Worm (Caenorhabditis elegans) whole organism, late embryonic: ENCODE results near the gene mel-11.

ENCODE experiments used
- C08G9.2 ChIP-seq: sonication (generic microtip); optimal IDR thresholded peaks from 2 replicates; lab custom pipeline; 2016; ENCODE audit warnings: mild to moderate bottlenecking, missing genetic modification characterization, moderate library complexity, missing compliant biosample characterization
- C38D4.7 ChIP-seq: fragments of 200-800 bp; sonication (Bioruptor generic); optimal IDR thresholded peaks from 2 replicates; lab custom pipeline; 2018; ENCODE audit warnings: mild to moderate bottlenecking, missing genetic modification characterization, moderate library complexity, missing compliant biosample characterization
- K02D7.2 ChIP-seq: sonication (generic microtip); optimal IDR thresholded peaks from 2 replicates; lab custom pipeline; 2017; ENCODE audit warnings: mild to moderate bottlenecking, missing genetic modification characterization, missing compliant biosample characterization
- K09A11.1 ChIP-seq: sonication (generic microtip); optimal IDR thresholded peaks from 2 replicates; lab custom pipeline; 2017; ENCODE audit warnings: antibody characterized with exemption, mild to moderate bottlenecking, missing genetic modification characterization, missing compliant biosample characterization; ENCODE audit not compliant: insufficient read depth
- T23F11.4 ChIP-seq: fragments of 200-800 bp; sonication (Bioruptor generic); optimal IDR thresholded peaks from 2 replicates; lab custom pipeline; 2018; ENCODE audit warnings: mild to moderate bottlenecking, missing genetic modification characterization, missing compliant biosample characterization
- Y22D7AL.16 ChIP-seq: sonication (generic microtip); optimal IDR thresholded peaks from 2 replicates; lab custom pipeline; 2016; ENCODE audit warnings: missing genetic modification characterization, missing compliant biosample characterization
- ama-1 ChIP-seq: fragments of 150-350 bp; optimal IDR thresholded peaks from 2 replicates; lab custom pipeline; 2014
- ceh-18 ChIP-seq: sonication (generic microtip); optimal IDR thresholded peaks from 2 replicates; lab custom pipeline; 2016; ENCODE audit warnings: missing genetic modification characterization, missing compliant biosample characterization
- ceh-2 ChIP-seq: sonication (generic microtip); optimal IDR thresholded peaks from 2 replicates; lab custom pipeline; 2016; ENCODE audit warnings: missing genotype, missing genetic modification characterization, missing compliant biosample characterization
- ceh-22 ChIP-seq: sonication (generic microtip); optimal IDR thresholded peaks from 2 replicates; lab custom pipeline; 2017; ENCODE audit warnings: missing biosample characterization, missing genetic modification characterization
- ceh-30 ChIP-seq: fragments of 150-350 bp; optimal IDR thresholded peaks from 2 replicates; lab custom pipeline; 2014; ENCODE audit warnings: missing biosample characterization, missing genetic modification characterization
- ceh-34 ChIP-seq: sonication (generic microtip); optimal IDR thresholded peaks from 2 replicates; lab custom pipeline; 2016; ENCODE audit warnings: mild to moderate bottlenecking, missing genetic modification characterization, missing compliant biosample characterization
- ceh-45 ChIP-seq: fragments of 200-800 bp; sonication (Bioruptor generic); IDR thresholded peaks from 2 replicates; pipeline ENCODE4 v1.3.6; 2022; ENCODE audit warnings: missing genetic modification reagents, missing genetic modification characterization, missing compliant biosample characterization
- dmd-4 ChIP-seq: sonication (generic microtip); optimal IDR thresholded peaks from 2 replicates; lab custom pipeline; 2016; ENCODE audit warnings: borderline replicate concordance, missing genetic modification characterization, missing compliant biosample characterization
- elt-2 ChIP-seq: sonication (generic microtip); optimal IDR thresholded peaks from 2 replicates; lab custom pipeline; 2016; ENCODE audit warnings: missing genetic modification reagents, missing genetic modification characterization, missing compliant biosample characterization
- elt-4 ChIP-seq: sonication (generic microtip); optimal IDR thresholded peaks from 2 replicates; lab custom pipeline; 2016; ENCODE audit warnings: missing genetic modification characterization, missing compliant biosample characterization
- ets-4 ChIP-seq: sonication (generic microtip); optimal IDR thresholded peaks from 2 replicates; lab custom pipeline; 2016; ENCODE audit warnings: missing genetic modification characterization, missing compliant biosample characterization
- eyg-1 ChIP-seq: sonication (generic microtip); optimal IDR thresholded peaks from 2 replicates; lab custom pipeline; 2016; ENCODE audit warnings: missing genotype, missing genetic modification characterization, missing compliant biosample characterization
- fax-1 ChIP-seq: sonication (generic microtip); optimal IDR thresholded peaks from 2 replicates; lab custom pipeline; 2016; ENCODE audit warnings: missing genotype, missing genetic modification characterization, missing compliant biosample characterization
- fkh-6 ChIP-seq: sonication (generic microtip); optimal IDR thresholded peaks from 2 replicates; lab custom pipeline; 2016; ENCODE audit warnings: missing genetic modification characterization, missing compliant biosample characterization
- hlh-13 ChIP-seq: fragments of 200-800 bp; sonication (Bioruptor generic); optimal IDR thresholded peaks from 2 replicates; lab custom pipeline; 2018; ENCODE audit warnings: mild to moderate bottlenecking, missing genetic modification characterization, missing compliant biosample characterization
- hlh-15 ChIP-seq: sonication (generic microtip); optimal IDR thresholded peaks from 2 replicates; lab custom pipeline; 2016; ENCODE audit warnings: missing genetic modification characterization, missing compliant biosample characterization
- hlh-8 ChIP-seq: sonication (generic microtip); optimal IDR thresholded peaks from 2 replicates; lab custom pipeline; 2016; ENCODE audit warnings: missing genotype, missing genetic modification characterization, missing compliant biosample characterization
- nhr-11 ChIP-seq: fragments of 150-350 bp; optimal IDR thresholded peaks from 2 replicates; lab custom pipeline; 2014; ENCODE audit warnings: missing biosample characterization, missing genetic modification characterization
- odd-2 ChIP-seq: sonication (generic microtip); optimal IDR thresholded peaks from 2 replicates; lab custom pipeline; 2017; ENCODE audit warnings: antibody characterized with exemption, mild to moderate bottlenecking, missing genetic modification characterization, missing compliant biosample characterization
- pag-3 ChIP-seq: sonication (generic microtip); optimal IDR thresholded peaks from 2 replicates; lab custom pipeline; 2016; ENCODE audit warnings: missing compliant biosample characterization, missing genetic modification characterization, borderline replicate concordance
- pax-1 ChIP-seq: fragments of 150-350 bp; optimal IDR thresholded peaks from 2 replicates; lab custom pipeline; 2014; ENCODE audit warnings: missing biosample characterization, missing genetic modification characterization
- pha-4 ChIP-seq: fragments of 150-350 bp; optimal IDR thresholded peaks from 2 replicates; lab custom pipeline; 2018; ENCODE audit warnings: missing biosample characterization, missing genetic modification reagents, missing genetic modification characterization
- ref-2 ChIP-seq: sonication (generic microtip); optimal IDR thresholded peaks from 2 replicates; lab custom pipeline; 2016; ENCODE audit warnings: missing genetic modification characterization, missing compliant biosample characterization
- rnt-1 ChIP-seq: sonication (generic microtip); optimal IDR thresholded peaks from 2 replicates; lab custom pipeline; 2016; ENCODE audit warnings: missing genetic modification characterization, missing compliant biosample characterization
- sdc-2 ChIP-seq: sonication (generic microtip); optimal IDR thresholded peaks from 2 replicates; lab custom pipeline; 2016; ENCODE audit warnings: missing genotype, missing genetic modification characterization, missing compliant biosample characterization
- sox-2 ChIP-seq: fragments of 200-800 bp; sonication (Bioruptor generic); IDR thresholded peaks from 2 replicates; pipeline ENCODE4 v1.3.6; 2022; ENCODE audit warnings: missing genetic modification reagents, missing genetic modification characterization, missing compliant biosample characterization
- sox-4 ChIP-seq: sonication (generic microtip); optimal IDR thresholded peaks from 2 replicates; lab custom pipeline; 2017; ENCODE audit warnings: mild to moderate bottlenecking, missing genetic modification characterization, inconsistent platforms, missing compliant biosample characterization
- tbx-2 ChIP-seq: sonication (generic microtip); optimal IDR thresholded peaks from 2 replicates; lab custom pipeline; 2016; ENCODE audit warnings: missing genetic modification characterization, missing compliant biosample characterization
- tbx-7 ChIP-seq: sonication (generic microtip); optimal IDR thresholded peaks from 2 replicates; lab custom pipeline; 2016; ENCODE audit warnings: missing genotype, missing genetic modification characterization, missing compliant biosample characterization
- unc-42 ChIP-seq: sonication (generic microtip); optimal IDR thresholded peaks from 2 replicates; lab custom pipeline; 2016; ENCODE audit warnings: missing genotype, missing genetic modification characterization, missing compliant biosample characterization
- unc-55 ChIP-seq: sonication (generic microtip); optimal IDR thresholded peaks from 2 replicates; lab custom pipeline; 2017; ENCODE audit warnings: missing biosample characterization, missing genetic modification reagents, missing genetic modification characterization
- unc-86 ChIP-seq: sonication (generic microtip); optimal IDR thresholded peaks from 2 replicates; lab custom pipeline; 2016; ENCODE audit warnings: missing genetic modification characterization, missing compliant biosample characterization
- zip-5 ChIP-seq: sonication (generic microtip); optimal IDR thresholded peaks from 2 replicates; lab custom pipeline; 2016; ENCODE audit warnings: missing genetic modification characterization, missing compliant biosample characterization
- ztf-16 ChIP-seq: sonication (generic microtip); optimal IDR thresholded peaks from 2 replicates; lab custom pipeline; 2017; ENCODE audit warnings: missing genetic modification characterization, missing compliant biosample characterization

Gene mel-11

ce11 chrII:9397496-9397895, 39.2 kb downstream of the mel-11 start, which contains the start of gene Y51B9A.9:
Gene Y51B9A.9 (minus strand): TSS chrII:9397596.
- TF ChIP-seq fkh-6 (no peak), fax-1 (tag; lab: Kevin White, UChicago) (no peak), elt-4 (tag; lab: Kevin White, UChicago) (no peak), tbx-7 (tag; lab: Kevin White, UChicago) (no peak), ceh-34 (tag; lab: Kevin White, UChicago) (no peak), rnt-1 (tag; lab: Kevin White, UChicago) (no peak), zip-5 (tag; lab: Kevin White, UChicago) (no peak), ceh-2 (tag; lab: Kevin White, UChicago) (no peak), tbx-2 (tag; lab: Kevin White, UChicago) (no peak), hlh-13 (GFP tag; lab: Kevin White, UChicago) (no peak), K02D7.2 (tag; lab: Kevin White, UChicago) (no peak), ceh-45 (GFP tag; lab: Robert Waterston, UW) (no peak), unc-42 (tag; lab: Kevin White, UChicago) (no peak), pag-3 (no peak), unc-55 (GFP tag; lab: Kevin White, UChicago) (no peak), ceh-18 (tag; lab: Kevin White, UChicago) (no peak), sox-4 (no peak)
- TF ChIP-seq, all 69 proteins: peak for 0

DNA sequence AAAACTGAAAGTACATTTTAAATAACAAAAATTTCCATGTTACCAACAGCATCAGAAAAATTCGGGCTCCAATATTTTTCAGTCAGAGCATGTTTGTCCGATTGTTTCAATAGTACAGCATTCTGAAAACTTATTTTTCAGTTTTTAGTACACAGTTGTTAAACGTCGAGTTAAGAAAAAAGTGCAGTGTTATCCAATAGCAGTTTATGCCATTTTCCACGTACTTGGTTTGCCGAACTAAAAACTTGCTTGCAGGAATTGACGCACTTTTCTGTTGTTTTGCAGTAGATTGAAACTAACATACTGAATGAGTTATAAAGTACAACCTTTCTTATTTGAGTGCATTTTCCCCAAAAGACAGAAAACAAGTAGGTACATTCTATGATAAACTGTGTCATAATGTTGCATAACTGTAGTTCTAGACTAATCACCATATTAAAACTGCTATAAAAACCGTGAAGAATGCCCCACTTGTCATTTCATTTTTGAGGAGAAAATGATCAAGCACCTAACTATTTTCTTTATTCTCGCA, 40.1 kb downstream of the mel-11 start, which contains the start of the genes Y51B9A.14 and Y51B9A.8:
TSS of gene Y51B9A.14 (minus strand) at position 101 of the 532 bp plus-strand sequence.
TSS of gene Y51B9A.8 (plus strand) at position 482 of the 532 bp plus-strand sequence.
- TF ChIP-seq ceh-30 (tag; lab: Kevin White, UChicago): no peak
- TF ChIP-seq ref-2 (tag; lab: Kevin White, UChicago): no peak
- no peak for TF ChIP-seq Y22D7AL.16 (tag; lab: Kevin White, UChicago)
- TF ChIP-seq ztf-16 (tag; lab: Kevin White, UChicago): no peak
- no peak for TF ChIP-seq dmd-4 (tag; lab: Kevin White, UChicago)
- TF ChIP-seq ets-4: no peak
- TF ChIP-seq eyg-1 (tag; lab: Kevin White, UChicago): no peak

ce11 chrII:9399746-9400145, 41.4 kb downstream of the mel-11 start, which contains the start of gene Y51B9A.7:
Gene Y51B9A.7 (plus strand): TSS chrII:9400046.
- no peak for TF ChIP-seq elt-2
- TF ChIP-seq unc-86: no peak
- no peak for TF ChIP-seq sdc-2
- no peak for TF ChIP-seq sox-2
- TF ChIP-seq ceh-34 (tag; lab: Kevin White, UChicago): no peak
- TF ChIP-seq zip-5 (tag; lab: Kevin White, UChicago): no peak
- TF ChIP-seq hlh-15 (tag; lab: Kevin White, UChicago): no peak
- no peak for TF ChIP-seq hlh-8 (tag; lab: Kevin White, UChicago)
- no peak for TF ChIP-seq C38D4.7 (GFP tag; lab: Kevin White, UChicago)
- no peak for TF ChIP-seq C08G9.2
- TF ChIP-seq unc-42 (tag; lab: Kevin White, UChicago): no peak
- TF ChIP-seq rnt-1 (tag; lab: Kevin White, UChicago): no peak
- TF ChIP-seq eyg-1 (tag; lab: Kevin White, UChicago): no peak
- TF ChIP-seq ama-1 (lab: Kevin White, UChicago): no peak
- no peak for TF ChIP-seq pha-4 (tag; lab: Kevin White, UChicago)
- no peak for TF ChIP-seq nhr-11 (tag; lab: Kevin White, UChicago)
- TF ChIP-seq dmd-4 (tag; lab: Kevin White, UChicago): no peak
- no peak for TF ChIP-seq odd-2 (tag; lab: Kevin White, UChicago)

ce11 chrII:9403087-9403486, 44.8 kb downstream of the mel-11 start, which contains the start of gene Y51B9A.6:
Gene Y51B9A.6 (minus strand): TSS chrII:9403187.
- TF ChIP-seq K09A11.1 (tag; lab: Kevin White, UChicago) (no peak), T23F11.4 (no peak), ceh-22 (no peak), pax-1 (no peak), K02D7.2 (tag; lab: Kevin White, UChicago) (no peak)
